Worm (Caenorhabditis elegans) whole organism, L4 larva: ENCODE results near the gene srw-33.

Experiments used
- R02D3.7 ChIP-seq: fragments of 150-350 bp; sonication (generic microtip); optimal IDR thresholded peaks from 3 replicates; lab custom pipeline; 2014; ENCODE audit warnings: missing biosample characterization, missing genetic modification characterization
- Y5F2A.4 ChIP-seq: fragments of 200-800 bp; sonication (Bioruptor generic); optimal IDR thresholded peaks from 2 replicates; lab custom pipeline; 2018; ENCODE audit warnings: mild to moderate bottlenecking, missing genetic modification characterization, missing compliant biosample characterization
- ces-1 ChIP-seq: fragments of 150-350 bp; sonication (generic microtip); optimal IDR thresholded peaks from 4 replicates; lab custom pipeline; 2014; ENCODE audit warnings: missing biosample characterization, missing genetic modification reagents, missing genetic modification characterization
- fkh-10 ChIP-seq: fragments of 150-350 bp; optimal IDR thresholded peaks from 2 replicates; lab custom pipeline; 2014; ENCODE audit warnings: missing biosample characterization, missing genetic modification reagents, missing genetic modification characterization
- lin-39 ChIP-seq: fragments of 150-350 bp; optimal IDR thresholded peaks from 2 replicates; lab custom pipeline; 2014; ENCODE audit warnings: missing biosample characterization, missing genetic modification reagents, missing genetic modification characterization

- TF ChIP-seq Y5F2A.4 (GFP tag; lab: Kevin White, UChicago) = no peak
- no peak for TF ChIP-seq lin-39 (tag; lab: Kevin White, UChicago)
- no peak for TF ChIP-seq fkh-10 (GFP tag; lab: Kevin White, UChicago)
- TF ChIP-seq ces-1 (GFP tag; lab: Kevin White, UChicago) = no peak
- TF ChIP-seq R02D3.7 = no peak
Measured at ce11 chrV:15432457-15432856, 18.9 kb downstream of the srw-33 start, which contains the start of gene T26H5.8.
